Worm (Caenorhabditis elegans): ENCODE data around the gene dhs-11.
A peak's percentile ranks its signal among the peaks of the same experiment; 100 is the strongest.

dhs-11 gene

DNA sequence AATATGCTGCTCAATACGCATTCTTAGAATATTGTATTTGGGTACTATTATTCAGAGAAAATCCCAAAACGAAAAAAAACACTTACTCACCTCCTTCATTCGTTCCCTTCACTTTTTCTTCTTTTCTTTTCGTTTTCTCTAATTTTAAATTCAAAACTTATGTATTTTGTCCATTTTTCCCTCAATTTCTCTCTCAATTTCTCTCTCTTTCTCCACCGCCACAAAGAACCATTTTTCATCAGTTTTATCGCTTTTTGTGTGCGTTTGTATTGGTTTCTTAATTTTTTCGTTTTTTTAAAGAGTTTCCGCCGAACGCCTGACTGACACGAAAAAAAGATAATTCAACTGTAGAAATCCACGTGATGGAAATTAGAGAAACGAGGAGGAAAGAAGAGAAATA is 12.1 kb upstream of the dhs-11 start, which contains the start of gene cnt-2:
Gene cnt-2 (plus strand): TSS at position 301 of the 400 bp plus-strand sequence.
- no peak for TF ChIP-seq ZK546.5 (tag; optimal IDR thresholded peaks at IDR 0.05)
- TF ChIP-seq T26A8.4 (GFP tag; IDR thresholded peaks at IDR 0.05), result no peak
- no peak for TF ChIP-seq lim-7 (GFP tag; IDR thresholded peaks at IDR 0.05)
- no peak for TF ChIP-seq madf-9 (GFP tag; conservative IDR thresholded peaks at IDR 0.05)

- TF ChIP-seq aha-1 (tag) (peak; percentile 84), skn-1 (tag; optimal IDR thresholded peaks at IDR 0.05) (no peak)
These were observed 10.8 kb upstream of the dhs-11 start for ce11 chrIII:10653479-10653878.

DNA sequence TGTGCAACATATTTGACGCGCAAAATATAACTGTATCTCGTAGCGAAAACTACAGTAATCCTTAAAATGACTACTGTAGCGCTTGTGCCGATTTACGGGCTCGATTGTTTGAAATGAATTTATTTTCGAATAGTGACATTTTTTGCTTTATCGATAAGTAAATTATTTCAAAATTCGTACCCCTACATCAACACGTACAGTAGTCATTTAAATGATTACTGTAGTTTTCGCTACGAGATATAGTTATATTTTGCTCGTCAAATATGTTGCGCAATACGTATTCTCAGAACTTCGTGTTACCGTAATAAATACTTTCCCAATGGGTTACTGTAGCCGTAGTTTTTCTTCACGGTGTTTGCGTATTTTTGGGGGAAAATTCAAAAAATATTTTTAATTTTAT is 10.2 kb upstream of the dhs-11 start:
- TF ChIP-seq T20F7.1 (GFP tag; optimal IDR thresholded peaks at IDR 0.05), result no peak
- no peak for TF ChIP-seq daf-19 (GFP tag; conservative IDR thresholded peaks at IDR 0.05)
- TF ChIP-seq nhr-6 (tag; optimal IDR thresholded peaks at IDR 0.05), result no peak
- TF ChIP-seq nhr-25 (tag; optimal IDR thresholded peaks at IDR 0.05; ENCODE audit: borderline replicate concordance, insufficient read depth), result no peak
- no peak for TF ChIP-seq ztf-11 (tag; optimal IDR thresholded peaks at IDR 0.05)
- no peak for TF ChIP-seq egl-43 (GFP tag; IDR thresholded peaks at IDR 0.05)
- TF ChIP-seq lin-13 (GFP tag; optimal IDR thresholded peaks at IDR 0.05), result no peak
- TF ChIP-seq D1046.2 (GFP tag; IDR thresholded peaks at IDR 0.05), result no peak
- no peak for TF ChIP-seq mxl-3 (GFP tag; optimal IDR thresholded peaks at IDR 0.05)
- TF ChIP-seq zfp-2 (tag; optimal IDR thresholded peaks at IDR 0.05), result no peak
- TF ChIP-seq rbr-2 (tag; optimal IDR thresholded peaks at IDR 0.05), result no peak

DNA sequence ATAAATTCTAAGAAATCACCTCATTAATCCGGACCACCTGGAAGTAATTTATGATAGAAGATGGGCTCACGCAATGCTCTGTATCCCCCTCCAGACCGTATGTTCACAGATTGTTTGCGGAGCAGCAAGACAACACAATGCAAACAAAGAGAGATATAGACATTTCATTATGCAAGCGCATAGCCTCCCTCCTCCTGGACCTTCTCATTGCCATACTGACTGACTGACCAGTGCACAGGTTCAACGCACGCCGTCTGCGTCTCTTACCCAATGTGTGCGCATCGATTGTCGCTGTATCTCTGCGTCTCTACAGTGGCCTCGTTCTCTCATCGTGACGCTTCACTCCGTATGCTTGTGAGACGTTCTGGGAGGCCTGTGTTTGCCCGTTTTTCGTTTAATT is 9.0 kb upstream of the dhs-11 start:
- peak; percentile 2 for TF ChIP-seq dve-1 (tag; optimal IDR thresholded peaks at IDR 0.05; ENCODE audit: insufficient read depth)
- peak; percentile 68 for TF ChIP-seq hlh-30 (tag; optimal IDR thresholded peaks at IDR 0.05; ENCODE audit: insufficient read depth)
- no peak for TF ChIP-seq Y5F2A.4 (GFP tag; optimal IDR thresholded peaks at IDR 0.05)
- TF ChIP-seq pqm-1 (tag; optimal IDR thresholded peaks at IDR 0.05), result no peak
- TF ChIP-seq rbr-2 (tag; optimal IDR thresholded peaks at IDR 0.05), result peak; percentile 17
- 0 out of 2 replicates have a peak, but pooled peaks have one; percentile 16 for TF ChIP-seq snpc-1.2 (GFP tag; IDR thresholded peaks at IDR 0.05)
- TF ChIP-seq F26F4.8 (GFP tag; conservative IDR thresholded peaks at IDR 0.05), result no peak
- TF ChIP-seq F44E2.7 (GFP tag; IDR thresholded peaks at IDR 0.05), result no peak
- peak; percentile 59 for TF ChIP-seq hlh-11 (tag; optimal IDR thresholded peaks at IDR 0.05)
- peak; percentile 84 for TF ChIP-seq aha-1 (tag)
- peak; percentile 51 for TF ChIP-seq lin-38 (GFP tag; IDR thresholded peaks at IDR 0.05)
- TF ChIP-seq nhr-6 (tag; optimal IDR thresholded peaks at IDR 0.05), result peak; percentile 24
- TF ChIP-seq dpl-1 (GFP tag; optimal IDR thresholded peaks at IDR 0.05), result peak; percentile 21
- no peak for TF ChIP-seq daf-16 (GFP tag; optimal IDR thresholded peaks at IDR 0.05)
- peak; percentile 18 for TF ChIP-seq daf-16 (tag; optimal IDR thresholded peaks at IDR 0.05)
- peak; percentile 89 for TF ChIP-seq hmg-1.1 (GFP tag; IDR thresholded peaks at IDR 0.05)
- peak; percentile 34 for TF ChIP-seq ceh-28 (tag; optimal IDR thresholded peaks at IDR 0.05)
- TF ChIP-seq mes-2 (tag; optimal IDR thresholded peaks at IDR 0.05; ENCODE audit: poor library complexity, severe bottlenecking), result peak; percentile 70
- TF ChIP-seq mep-1 (tag; optimal IDR thresholded peaks at IDR 0.05), result peak; percentile 40
- peak in 1 of 2 experiments; percentile 60 for TF ChIP-seq lsy-2 (tag; optimal IDR thresholded peaks at IDR 0.05)
- TF ChIP-seq unc-62 (GFP tag; optimal IDR thresholded peaks at IDR 0.05 in 1 of 2), result peak in 1 of 2 experiments; percentile 94
- TF ChIP-seq unc-62 (tag; optimal IDR thresholded peaks at IDR 0.05), result no peak
